Worm (Caenorhabditis elegans) whole organism, late embryonic: ENCODE results near the gene C46E10.8.

Experiments used
- ahr-1 ChIP-seq: sonication (generic microtip); optimal IDR thresholded peaks from 2 replicates; lab custom pipeline; 2016; ENCODE audit warnings: missing genetic modification characterization, missing compliant biosample characterization
- ama-1 ChIP-seq: fragments of 150-350 bp; optimal IDR thresholded peaks from 2 replicates; lab custom pipeline; 2014
- dmd-4 ChIP-seq: sonication (generic microtip); optimal IDR thresholded peaks from 2 replicates; lab custom pipeline; 2016; ENCODE audit warnings: borderline replicate concordance, missing genetic modification characterization, missing compliant biosample characterization
- nfya-1 ChIP-seq: sonication (generic microtip); optimal IDR thresholded peaks from 2 replicates; lab custom pipeline; 2017; ENCODE audit warnings: missing genetic modification characterization, mild to moderate bottlenecking, missing compliant biosample characterization, antibody characterized with exemption, moderate library complexity
- pha-2 ChIP-seq: sonication (generic microtip); optimal IDR thresholded peaks from 2 replicates; lab custom pipeline; 2017; ENCODE audit warnings: mild to moderate bottlenecking, missing genetic modification characterization, missing compliant biosample characterization
- pha-4 ChIP-seq: fragments of 150-350 bp; optimal IDR thresholded peaks from 2 replicates; lab custom pipeline; 2018; ENCODE audit warnings: missing biosample characterization, missing genetic modification reagents, missing genetic modification characterization
- ref-2 ChIP-seq: sonication (generic microtip); optimal IDR thresholded peaks from 2 replicates; lab custom pipeline; 2016; ENCODE audit warnings: missing genetic modification characterization, missing compliant biosample characterization
- sox-2 ChIP-seq: fragments of 200-800 bp; sonication (Bioruptor generic); IDR thresholded peaks from 2 replicates; pipeline ENCODE4 v1.3.6; 2022; ENCODE audit warnings: missing genetic modification reagents, missing genetic modification characterization, missing compliant biosample characterization

DNA sequence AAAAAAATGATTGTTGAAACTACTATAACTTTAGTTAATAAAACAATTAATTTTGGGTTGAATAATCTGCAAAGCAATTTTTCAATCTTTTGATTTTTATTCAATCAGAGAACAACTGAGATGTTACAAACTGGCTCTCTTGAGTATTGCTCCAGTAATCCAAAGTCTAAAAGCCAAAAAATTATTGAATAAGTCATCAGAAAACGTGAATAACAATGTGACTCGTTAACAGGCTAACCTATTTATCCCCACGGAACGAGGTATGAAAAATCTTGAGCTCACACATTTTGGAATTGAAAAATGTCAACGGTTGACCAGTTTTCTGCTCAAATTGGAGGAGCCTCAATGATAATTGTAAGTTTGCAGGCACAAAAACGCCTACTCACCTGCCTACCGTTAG is 29.6 kb upstream of the C46E10.8 start, which contains the start of gene srx-111:
- no peak for TF ChIP-seq ahr-1 (tag; lab: Kevin White, UChicago)
- TF ChIP-seq ama-1 (lab: Kevin White, UChicago), result no peak
- TF ChIP-seq dmd-4 (tag; lab: Kevin White, UChicago), result no peak
- no peak for TF ChIP-seq pha-4 (tag; lab: Kevin White, UChicago)
- no peak for TF ChIP-seq pha-2 (tag; lab: Kevin White, UChicago)
- no peak for TF ChIP-seq ref-2 (tag; lab: Kevin White, UChicago)
- no peak for TF ChIP-seq sox-2 (GFP tag; lab: Robert Waterston, UW)
- no peak for TF ChIP-seq nfya-1 (tag; lab: Kevin White, UChicago)
